Fruit fly (Drosophila melanogaster): ENCODE measurements around the gene REPTOR-BP.

The REPTOR-BP gene

DNA sequence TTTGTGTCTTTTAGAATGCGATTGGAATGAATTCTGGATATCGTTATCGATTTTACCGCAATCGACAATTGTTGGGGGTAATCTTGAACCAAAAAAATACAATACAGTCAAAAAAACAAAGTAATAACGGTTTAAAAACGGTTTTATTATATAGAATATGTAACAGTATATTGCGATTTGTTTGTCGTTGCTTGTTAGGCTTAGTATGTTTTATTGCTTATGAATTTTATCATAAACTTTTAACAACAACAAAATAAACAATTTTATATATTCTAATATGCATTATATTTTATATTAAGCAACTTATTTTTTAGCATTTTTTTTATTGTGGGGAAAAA, 35.9 kb downstream of the REPTOR-BP start, which contains the start of gene CYLD (continued):
- TF ChIP-seq en (GFP tag; optimal IDR thresholded peaks at IDR 0.05): no peak
- peak; percentile 41; the same call in 1 of the 2 replicates for TF ChIP-seq seq (GFP tag; IDR thresholded peaks at IDR 0.05)
- peak; percentile 66 for TF ChIP-seq CG15514 (GFP tag; optimal IDR thresholded peaks at IDR 0.05)
- no peak for TF ChIP-seq fd102C (GFP tag; optimal IDR thresholded peaks at IDR 0.05)
- no peak for TF ChIP-seq her (GFP tag; optimal IDR thresholded peaks at IDR 0.05)
- no peak for TF ChIP-seq bbx (GFP tag; IDR thresholded peaks at IDR 0.05; ENCODE audit: partially characterized antibody)
- TF ChIP-seq Xbp1 (GFP tag; optimal IDR thresholded peaks at IDR 0.05): peak; percentile 77
- no peak for TF ChIP-seq crp (GFP tag; optimal IDR thresholded peaks at IDR 0.05)
- peak; percentile 75 for TF ChIP-seq gsb-n (tag; optimal IDR thresholded peaks at IDR 0.05)
- no peak for TF ChIP-seq pan (optimal IDR thresholded peaks at IDR 0.05)
- TF ChIP-seq pan (GFP tag; optimal IDR thresholded peaks at IDR 0.05 in 1 of 2, IDR thresholded peaks at IDR 0.05 in 1 of 2): peak in 1 of 2 experiments; percentile 77
- TF ChIP-seq CG10462 (GFP tag; optimal IDR thresholded peaks at IDR 0.05): peak; percentile 24
- TF ChIP-seq CG10267 (tag; optimal IDR thresholded peaks at IDR 0.05): peak; percentile 77
- peak; percentile 32 for TF ChIP-seq Hmx (GFP tag; optimal IDR thresholded peaks at IDR 0.05)
- TF ChIP-seq tin (GFP tag; optimal IDR thresholded peaks at IDR 0.05): peak; percentile 54
- TF ChIP-seq org-1 (GFP tag; optimal IDR thresholded peaks at IDR 0.05): peak; percentile 32
- TF ChIP-seq Vsx1 (GFP tag; optimal IDR thresholded peaks at IDR 0.05): peak; percentile 15
- no peak for TF ChIP-seq fd64A (GFP tag; optimal IDR thresholded peaks at IDR 0.05)
- TF ChIP-seq Sry-β (GFP tag; optimal IDR thresholded peaks at IDR 0.05): no peak
- peak; percentile 73 for TF ChIP-seq gcm (GFP tag; optimal IDR thresholded peaks at IDR 0.05)
- TF ChIP-seq CG12104 (GFP tag; optimal IDR thresholded peaks at IDR 0.05): peak; percentile 15
- peak; percentile 96 for TF ChIP-seq sens (GFP tag)
- TF ChIP-seq CG16779 (GFP tag; IDR thresholded peaks at IDR 0.05): no peak
- TF ChIP-seq CG11398 (GFP tag; optimal IDR thresholded peaks at IDR 0.05): no peak
- TF ChIP-seq CG12219 (GFP tag; optimal IDR thresholded peaks at IDR 0.05): peak; percentile 47
- no peak for TF ChIP-seq CG7987 (GFP tag; optimal IDR thresholded peaks at IDR 0.05)
- TF ChIP-seq run (tag; optimal IDR thresholded peaks at IDR 0.05): no peak
- peak; percentile 77 for TF ChIP-seq stc (GFP tag; IDR thresholded peaks at IDR 0.05)
- peak; percentile 49 for TF ChIP-seq sug (tag; optimal IDR thresholded peaks at IDR 0.05)
- TF ChIP-seq CG10979 (tag; optimal IDR thresholded peaks at IDR 0.05): peak; percentile 72
- TF ChIP-seq D19A (tag; optimal IDR thresholded peaks at IDR 0.05): peak; percentile 68
- TF ChIP-seq Hsf (GFP tag; optimal IDR thresholded peaks at IDR 0.05): peak; percentile 58
- TF ChIP-seq ci (GFP tag; IDR thresholded peaks at IDR 0.05): peak; percentile 83; the same call in 1 of the 3 replicates
- peak; percentile 77 for TF ChIP-seq CG17359 (tag; optimal IDR thresholded peaks at IDR 0.05)
- no peak for TF ChIP-seq Dad (GFP tag; optimal IDR thresholded peaks at IDR 0.05)
- no peak for TF ChIP-seq CG11247 (GFP tag; IDR thresholded peaks at IDR 0.05)
- TF ChIP-seq CG6689 (GFP tag; IDR thresholded peaks at IDR 0.05): peak; percentile 70
- TF ChIP-seq CG9609 (GFP tag; optimal IDR thresholded peaks at IDR 0.05): no peak
- TF ChIP-seq CG13775 (GFP tag; optimal IDR thresholded peaks at IDR 0.05): peak; percentile 63
- TF ChIP-seq Hr51 (GFP tag; optimal IDR thresholded peaks at IDR 0.05): peak in 1 of 2 experiments; percentile 81
- no peak for TF ChIP-seq CG8765 (GFP tag; IDR thresholded peaks at IDR 0.05)
- no peak for TF ChIP-seq CG9817 (tag; optimal IDR thresholded peaks at IDR 0.05)
- TF ChIP-seq Drgx (GFP tag; IDR thresholded peaks at IDR 0.05): peak; percentile 68
- TF ChIP-seq fru (optimal IDR thresholded peaks at IDR 0.05): no peak
- TF ChIP-seq CG10565 (GFP tag; optimal IDR thresholded peaks at IDR 0.05): no peak
- TF ChIP-seq CG4617 (GFP tag; optimal IDR thresholded peaks at IDR 0.05; ENCODE audit: borderline replicate concordance): peak; percentile 33
- TF ChIP-seq unpg (GFP tag; optimal IDR thresholded peaks at IDR 0.05): peak; percentile 83
- peak; percentile 58 for TF ChIP-seq ind (GFP tag; optimal IDR thresholded peaks at IDR 0.05)
- peak; percentile 77 for TF ChIP-seq phol (tag; optimal IDR thresholded peaks at IDR 0.05)
- peak; percentile 25 for TF ChIP-seq Ets97D (GFP tag; optimal IDR thresholded peaks at IDR 0.05)
- peak; percentile 72 for TF ChIP-seq CG7556 (GFP tag; optimal IDR thresholded peaks at IDR 0.05)
- TF ChIP-seq CG7745 (tag; optimal IDR thresholded peaks at IDR 0.05): no peak
